Fruit fly (Drosophila melanogaster) whole organism, wandering third instar larva: ENCODE results near the gene Cyp12a4.

Experiments used
- Abd-B ChIP-seq: fragments of >200 bp; optimal IDR thresholded peaks from 2 replicates; lab custom pipeline; 2017; ENCODE audit warnings: missing biosample characterization, missing genetic modification characterization
- CG32264 ChIP-seq: fragments of 200-800 bp; sonication (Bioruptor generic); optimal IDR thresholded peaks from 2 replicates; lab custom pipeline; 2016; ENCODE audit warnings: missing biosample characterization, missing genetic modification characterization
- CG9705 ChIP-seq: fragments of 200-800 bp; sonication (Bioruptor generic); optimal IDR thresholded peaks from 2 replicates; lab custom pipeline; 2018; ENCODE audit warnings: missing biosample characterization, mild to moderate bottlenecking, missing genetic modification characterization
- Dfd ChIP-seq: fragments of >200 bp; optimal IDR thresholded peaks from 2 replicates; lab custom pipeline; 2017; ENCODE audit warnings: missing biosample characterization, missing genetic modification characterization
- Dif ChIP-seq: fragments of 200-275, 200-300 bp; sonication (Bioruptor generic); optimal IDR thresholded peaks from 2 replicates; lab custom pipeline; 2018; ENCODE audit warnings: missing biosample characterization, missing genetic modification characterization; ENCODE audit not compliant: partially characterized antibody
- GATAd ChIP-seq: sonication (Bioruptor generic); optimal IDR thresholded peaks from 2 replicates; lab custom pipeline; 2016; ENCODE audit warnings: missing biosample characterization, missing genetic modification characterization
- HLH106 ChIP-seq: fragments of 200-800 bp; optimal IDR thresholded peaks from 3 replicates; lab custom pipeline; 2019; ENCODE audit warnings: missing biosample characterization, mild to moderate bottlenecking, missing genetic modification characterization, moderate library complexity
- Hnf4 ChIP-seq: fragments of 200-800 bp; sonication (Bioruptor generic); optimal IDR thresholded peaks from 2 replicates; lab custom pipeline; 2016; ENCODE audit warnings: missing biosample characterization, mild to moderate bottlenecking, missing genetic modification characterization
- Hr78 ChIP-seq: fragments of >200 bp; optimal IDR thresholded peaks from 2 replicates; lab custom pipeline; 2017; ENCODE audit warnings: missing biosample characterization, missing genetic modification characterization
- Hr83 ChIP-seq: fragments of 200-300 bp; sonication (Bioruptor generic); optimal IDR thresholded peaks from 2 replicates; lab custom pipeline; 2016; ENCODE audit warnings: missing biosample characterization, mild to moderate bottlenecking, missing genetic modification characterization, moderate library complexity; ENCODE audit not compliant: poor library complexity, severe bottlenecking
- Jra ChIP-seq: sonication (Bioruptor generic); optimal IDR thresholded peaks from 2 replicates; lab custom pipeline; 2016; ENCODE audit warnings: missing biosample characterization, missing genetic modification characterization
- Myc ChIP-seq: fragments of >200 bp; optimal IDR thresholded peaks from 2 replicates; lab custom pipeline; 2017
- OdsH ChIP-seq: fragments of 200-800 bp; sonication (Bioruptor generic); optimal IDR thresholded peaks from 2 replicates; lab custom pipeline; 2016; ENCODE audit warnings: missing biosample characterization, mild to moderate bottlenecking, missing genetic modification characterization
- Rel ChIP-seq, 2 experiments: fragments of 200-800 bp; sonication (Bioruptor generic) in 1 of 2; optimal IDR thresholded peaks; 2 replicates in 1 of 2; 3 replicates in 1 of 2; lab custom pipeline; 2016 to 2019; ENCODE audit warnings: mild to moderate bottlenecking in 2 of 2, missing biosample characterization in 2 of 2, missing genetic modification characterization in 2 of 2, moderate library complexity in 1 of 2
- Sp1 ChIP-seq: fragments of 200-800 bp; sonication (Bioruptor generic); optimal IDR thresholded peaks from 3 replicates; lab custom pipeline; 2019; ENCODE audit warnings: missing biosample characterization, mild to moderate bottlenecking, missing genetic modification characterization, moderate library complexity
- Vsx2 ChIP-seq: fragments of 200-300, 225-300 bp; sonication (Bioruptor generic); optimal IDR thresholded peaks from 2 replicates; lab custom pipeline; 2018; ENCODE audit warnings: missing biosample characterization, missing genetic modification characterization; ENCODE audit not compliant: partially characterized antibody
- brk ChIP-seq: fragments of 200-800 bp; sonication (Bioruptor generic); optimal IDR thresholded peaks from 2 replicates; lab custom pipeline; 2016; ENCODE audit warnings: missing biosample characterization, mild to moderate bottlenecking, missing genetic modification characterization
- dl ChIP-seq, 2 experiments: fragments of 175-275, 200-275 bp in 1 of 2; fragments of 200-275 bp in 1 of 2; sonication (Bioruptor generic); optimal IDR thresholded peaks; lab custom pipeline; 2018; ENCODE audit warnings: mild to moderate bottlenecking in 2 of 2, missing biosample characterization in 2 of 2, missing genetic modification characterization in 2 of 2, moderate library complexity in 2 of 2; ENCODE audit not compliant: partially characterized antibody in 2 of 2, insufficient read depth in 1 of 2
- dmrt93B ChIP-seq: fragments of 200-800 bp; sonication (Bioruptor generic); optimal IDR thresholded peaks from 2 replicates; lab custom pipeline; 2018; ENCODE audit warnings: missing biosample characterization, mild to moderate bottlenecking, missing genetic modification characterization
- dsf ChIP-seq: sonication (Bioruptor generic); optimal IDR thresholded peaks from 2 replicates; lab custom pipeline; 2016; ENCODE audit warnings: missing biosample characterization, missing genetic modification characterization, borderline replicate concordance
- ey ChIP-seq: fragments of 200-800 bp; sonication (Bioruptor generic); optimal IDR thresholded peaks from 2 replicates; lab custom pipeline; 2016; ENCODE audit warnings: missing biosample characterization, missing genetic modification characterization
- foxo ChIP-seq, 2 experiments: fragments of 200-800 bp; sonication (Bioruptor generic); optimal IDR thresholded peaks; 2 replicates in 1 of 2; 3 replicates in 1 of 2; lab custom pipeline; 2016 to 2017; ENCODE audit warnings: missing biosample characterization in 2 of 2, missing genetic modification characterization in 2 of 2
- fru ChIP-seq: fragments of 200-800 bp; sonication (Bioruptor generic); optimal IDR thresholded peaks from 3 replicates; lab custom pipeline; 2016; ENCODE audit warnings: missing biosample characterization, mild to moderate bottlenecking, missing genetic modification characterization
- h ChIP-seq: fragments of 200-800 bp; sonication (Bioruptor generic); optimal IDR thresholded peaks from 3 replicates; lab custom pipeline; 2016; ENCODE audit warnings: missing biosample characterization, mild to moderate bottlenecking, missing genetic modification characterization
- jim ChIP-seq: fragments of 175-275, 200-325 bp; sonication (Bioruptor generic); optimal IDR thresholded peaks from 2 replicates; lab custom pipeline; 2016; ENCODE audit warnings: missing biosample characterization, mild to moderate bottlenecking, missing genetic modification characterization
- lola ChIP-seq: fragments of >200 bp; optimal IDR thresholded peaks from 2 replicates; lab custom pipeline; 2017; ENCODE audit warnings: missing biosample characterization, missing genetic modification characterization
- pan ChIP-seq: fragments of >200 bp; optimal IDR thresholded peaks from 2 replicates; lab custom pipeline; 2017
- psq ChIP-seq: fragments of 200-800 bp; sonication (Bioruptor generic); optimal IDR thresholded peaks from 3 replicates; lab custom pipeline; 2017; ENCODE audit warnings: missing biosample characterization, mild to moderate bottlenecking, missing genetic modification characterization, moderate library complexity
- rgr ChIP-seq: fragments of 200-800 bp; sonication (Bioruptor generic); optimal IDR thresholded peaks from 3 replicates; lab custom pipeline; 2016; ENCODE audit warnings: missing biosample characterization, mild to moderate bottlenecking, missing genetic modification characterization
- sage ChIP-seq: fragments of 200-800 bp; sonication (Bioruptor generic); optimal IDR thresholded peaks from 2 replicates; lab custom pipeline; 2016; ENCODE audit warnings: missing biosample characterization, mild to moderate bottlenecking, missing genetic modification characterization
- tai ChIP-seq: sonication (Bioruptor generic); optimal IDR thresholded peaks from 2 replicates; lab custom pipeline; 2016; ENCODE audit warnings: missing biosample characterization, missing genetic modification characterization
- usp ChIP-seq: fragments of >200 bp; optimal IDR thresholded peaks from 2 replicates; lab custom pipeline; 2017; ENCODE audit warnings: missing biosample characterization, missing genetic modification characterization
- woc ChIP-seq: sonication (Bioruptor generic); optimal IDR thresholded peaks from 2 replicates; lab custom pipeline; 2016; ENCODE audit warnings: missing biosample characterization, mild to moderate bottlenecking, missing genetic modification characterization

The Cyp12a4 gene

dm6 chr3R:19147511-19148239 lies 12.7 kb downstream of the Cyp12a4 start, which contains the start of gene Ppcs (continued):
- peak; percentile 22 for TF ChIP-seq Hr83 (GFP tag; lab: Kevin White, UChicago)
- peak; percentile 79 for TF ChIP-seq CG9705 (GFP tag; lab: Kevin White, UChicago)
- TF ChIP-seq Myc (lab: Kevin White, UChicago): peak; percentile 69
- TF ChIP-seq usp: no peak
- peak; percentile 71 for TF ChIP-seq OdsH (GFP tag; lab: Kevin White, UChicago)
- peak; percentile 4 for TF ChIP-seq CG32264 (GFP tag; lab: Kevin White, UChicago)

DNA sequence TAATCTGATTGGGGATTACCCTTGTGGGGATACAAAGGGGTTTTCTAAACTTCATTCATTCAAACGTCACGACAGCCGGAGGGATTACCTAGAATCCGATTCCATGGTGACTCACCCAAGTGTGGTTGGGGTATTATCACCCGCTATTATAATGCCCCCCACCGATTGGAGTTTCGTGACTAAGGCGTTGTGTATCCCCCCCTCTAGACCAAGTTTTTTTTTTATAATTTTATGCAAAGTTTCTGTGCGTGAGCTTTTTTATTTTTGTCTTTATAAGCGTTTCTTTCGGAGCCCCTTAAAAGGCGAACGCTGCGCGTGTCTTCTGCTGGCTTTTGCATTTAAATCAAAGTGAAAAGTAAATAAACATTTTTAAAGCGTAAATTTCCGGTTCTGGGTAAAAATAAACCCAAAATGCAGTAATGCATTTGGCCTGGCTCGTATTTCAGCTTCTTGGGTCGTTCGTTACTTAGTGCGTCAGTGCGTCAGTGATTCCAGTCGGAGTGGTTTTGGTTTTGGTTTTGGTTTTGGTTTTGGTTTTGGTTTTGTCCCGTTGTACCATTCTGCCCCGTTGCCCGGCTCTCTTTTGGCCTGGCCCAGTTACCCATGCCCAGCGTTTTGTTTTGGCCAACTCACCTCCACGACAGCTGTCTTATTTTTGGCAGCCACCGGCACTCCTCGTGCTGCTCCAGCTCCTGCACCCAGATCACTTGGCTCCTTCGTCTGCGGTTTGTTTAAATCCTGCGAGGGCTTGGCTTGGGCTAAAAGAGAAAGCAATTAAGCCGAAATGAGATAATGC lies 16.1 kb downstream of the Cyp12a4 start:
- peak; percentile 81 for TF ChIP-seq fru (GFP tag; lab: Kevin White, UChicago)
- no peak for TF ChIP-seq lola (GFP tag; lab: Kevin White, UChicago)
- no peak for TF ChIP-seq rgr (GFP tag; lab: Kevin White, UChicago)
- no peak for TF ChIP-seq woc (GFP tag; lab: Kevin White, UChicago)

DNA sequence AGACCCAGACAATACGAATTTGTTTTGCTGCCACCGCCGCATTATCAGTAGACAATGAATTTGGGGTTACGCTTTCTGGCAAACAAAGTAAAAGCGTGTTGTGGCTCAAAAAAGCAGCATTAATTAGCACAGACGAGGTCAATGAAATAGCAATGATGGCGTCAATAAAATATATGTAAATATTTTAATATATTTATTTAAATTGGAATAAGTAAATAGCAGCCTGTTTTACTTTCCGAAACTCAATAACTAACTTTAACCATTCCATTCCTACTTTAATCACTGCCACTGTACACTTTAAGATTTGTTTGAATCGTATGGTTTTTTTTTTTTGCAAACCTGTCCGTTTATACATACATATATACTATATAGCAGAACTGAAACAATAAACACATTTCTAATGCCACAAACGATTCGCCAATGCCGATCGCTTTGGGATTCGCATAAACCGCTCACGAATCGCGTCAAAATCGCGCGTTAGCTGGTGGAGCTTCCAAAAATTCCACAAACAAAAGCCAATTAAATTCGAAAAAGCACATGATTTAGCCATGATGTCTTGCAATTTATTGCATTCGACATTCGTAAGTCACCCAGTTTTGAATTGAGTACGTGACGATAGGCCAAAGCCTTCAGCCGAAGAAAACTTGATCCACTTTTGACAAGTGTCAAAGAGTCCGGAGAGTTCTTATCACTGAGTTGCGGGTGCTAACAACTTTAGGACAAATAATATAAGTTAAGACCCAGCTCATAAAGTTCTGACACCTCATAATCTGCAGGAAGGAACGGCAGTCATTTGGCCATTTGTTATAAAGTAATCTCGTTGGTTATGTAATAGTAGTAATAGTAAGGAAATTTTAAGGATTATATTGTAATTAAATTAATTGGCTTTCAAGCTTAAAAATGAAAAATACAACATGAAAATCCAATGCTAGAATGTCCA lies 17.2 kb downstream of the Cyp12a4 start:
- peak in 1 of 2 experiments; percentile 54 for TF ChIP-seq foxo (GFP tag; optimal IDR thresholded peaks at IDR 0.05; lab: Kevin White, UChicago)
- peak; percentile 27 for TF ChIP-seq OdsH (GFP tag; lab: Kevin White, UChicago)
- no peak for TF ChIP-seq dl (GFP tag; optimal IDR thresholded peaks at IDR 0.05; lab: Kevin White, UChicago; ENCODE audit: insufficient read depth in 1 of 2, partially characterized antibody in 2 of 2)
- TF ChIP-seq woc (GFP tag; lab: Kevin White, UChicago): peak; percentile 19
- TF ChIP-seq Myc (lab: Kevin White, UChicago): peak; percentile 11
- TF ChIP-seq dmrt93B: no peak
- TF ChIP-seq Sp1: peak; percentile 61
- TF ChIP-seq HLH106 (tag; lab: Kevin White, UChicago): peak; percentile 54
- TF ChIP-seq Dfd (GFP tag; lab: Kevin White, UChicago): no peak
- peak; percentile 38 for TF ChIP-seq h (GFP tag; lab: Kevin White, UChicago)
- TF ChIP-seq rgr (GFP tag; lab: Kevin White, UChicago): peak; percentile 60

DNA sequence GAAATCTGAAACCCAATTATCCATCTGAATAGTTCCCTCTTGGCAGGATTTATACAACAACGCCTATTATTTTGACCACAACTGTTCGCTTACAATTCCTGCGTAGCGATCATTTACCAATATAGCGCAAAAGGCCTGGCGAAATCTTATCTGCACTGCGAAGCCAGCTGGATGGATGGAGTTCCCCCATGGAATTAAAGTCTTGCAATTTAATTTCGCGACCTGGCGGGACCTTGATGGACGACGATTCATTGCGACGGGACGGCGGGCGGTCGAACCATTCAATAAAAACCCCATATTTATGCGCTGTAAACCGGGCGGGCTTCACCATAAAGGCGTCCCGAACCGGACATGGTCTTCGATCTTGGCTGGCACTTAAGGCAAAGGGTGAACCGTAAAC lies 17.9 kb downstream of the Cyp12a4 start:
- TF ChIP-seq pan (lab: Kevin White, UChicago): no peak
- no peak for TF ChIP-seq dl (GFP tag; optimal IDR thresholded peaks at IDR 0.05; lab: Kevin White, UChicago; ENCODE audit: insufficient read depth in 1 of 2, partially characterized antibody in 2 of 2)
- TF ChIP-seq GATAd (GFP tag; lab: Kevin White, UChicago): no peak
- no peak for TF ChIP-seq Rel (GFP tag; optimal IDR thresholded peaks at IDR 0.05; lab: Kevin White, UChicago)
- TF ChIP-seq Rel (tag; optimal IDR thresholded peaks at IDR 0.05; lab: Kevin White, UChicago): peak; percentile 90
- no peak for TF ChIP-seq h (GFP tag; lab: Kevin White, UChicago)
- no peak for TF ChIP-seq tai (GFP tag; lab: Kevin White, UChicago)
- TF ChIP-seq Myc (lab: Kevin White, UChicago): no peak

- TF ChIP-seq Jra (GFP tag; lab: Kevin White, UChicago): peak; percentile 21
- TF ChIP-seq Hr78: no peak
- TF ChIP-seq CG9705 (GFP tag; lab: Kevin White, UChicago): no peak
- no peak for TF ChIP-seq Myc (lab: Kevin White, UChicago)
- peak in 1 of 2 experiments; percentile 18 for TF ChIP-seq foxo (GFP tag; optimal IDR thresholded peaks at IDR 0.05; lab: Kevin White, UChicago)
- no peak for TF ChIP-seq tai (GFP tag; lab: Kevin White, UChicago)
- no peak for TF ChIP-seq jim (GFP tag; lab: Kevin White, UChicago)
- TF ChIP-seq Dfd (GFP tag; lab: Kevin White, UChicago): no peak
- TF ChIP-seq rgr (GFP tag; lab: Kevin White, UChicago): peak; percentile 41
- TF ChIP-seq lola (GFP tag; lab: Kevin White, UChicago): no peak
- TF ChIP-seq Hnf4 (GFP tag; lab: Kevin White, UChicago): peak; percentile 60
- no peak for TF ChIP-seq Abd-B (GFP tag; lab: Kevin White, UChicago)
- TF ChIP-seq HLH106 (tag; lab: Kevin White, UChicago): peak; percentile 6
- TF ChIP-seq dsf (GFP tag; lab: Kevin White, UChicago): peak; percentile 21
- TF ChIP-seq brk (GFP tag; lab: Kevin White, UChicago): no peak
- no peak for TF ChIP-seq usp
- no peak for TF ChIP-seq psq (GFP tag; lab: Kevin White, UChicago)
- TF ChIP-seq sage (GFP tag; lab: Kevin White, UChicago): no peak
- no peak for TF ChIP-seq GATAd (GFP tag; lab: Kevin White, UChicago)
- TF ChIP-seq Vsx2: no peak
- peak; percentile 48 for TF ChIP-seq OdsH (GFP tag; lab: Kevin White, UChicago)
- no peak for TF ChIP-seq CG32264 (GFP tag; lab: Kevin White, UChicago)
- TF ChIP-seq ey (GFP tag; lab: Kevin White, UChicago): no peak
- TF ChIP-seq Dif: no peak
- TF ChIP-seq fru (GFP tag; lab: Kevin White, UChicago): no peak
Measured at dm6 chr3R:19153502-19153983, 18.6 kb downstream of the Cyp12a4 start, which contains the start of gene CG5835. Gene CG5835 (minus strand): TSS chr3R:19153686.
